Fruit fly (Drosophila melanogaster) S2 (cell line): ENCODE measurements around the gene CG44141.
"Not testable (repeated sequence)": the region's sequence is repeated elsewhere in the genome, so short reads cannot be mapped to it uniquely, and the experiment has no call there.

ENCODE experiments used
- CG8478 ChIP-seq: fragments of >200 bp; optimal IDR thresholded peaks from 2 replicates; lab custom pipeline; 2018
- CTCF ChIP-seq, 2 experiments: fragments of >200 bp; optimal IDR thresholded peaks; 2 replicates each; lab custom pipeline; 2018

DNA sequence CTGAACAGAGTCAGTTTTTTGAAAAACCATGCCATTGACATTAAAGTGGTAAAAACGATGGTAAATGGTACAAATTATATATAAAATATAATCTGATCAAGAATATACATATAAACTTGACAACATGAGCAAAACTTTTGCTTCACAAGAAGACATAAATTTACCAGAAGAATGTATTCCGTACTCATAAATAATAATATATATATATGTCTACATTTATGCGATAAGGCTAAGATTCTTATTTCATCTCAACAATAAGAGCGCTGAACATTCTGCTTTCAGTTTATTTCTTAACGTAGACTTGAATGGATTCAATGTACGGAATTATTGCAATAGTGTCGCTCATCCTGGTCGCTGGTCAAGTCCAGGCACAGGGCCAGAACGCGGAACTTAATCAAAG lies 1.5 kb upstream of the CG44141 start, which contains the start of gene CG18477:
- TF ChIP-seq CTCF (optimal IDR thresholded peaks at IDR 0.05; lab: Kevin White, UChicago); CG8478 (lab: Kevin White, UChicago): not testable (repeated sequence)
